Worm (Caenorhabditis elegans): ENCODE data around the gene Y43F8C.11.

Gene Y43F8C.11

DNA sequence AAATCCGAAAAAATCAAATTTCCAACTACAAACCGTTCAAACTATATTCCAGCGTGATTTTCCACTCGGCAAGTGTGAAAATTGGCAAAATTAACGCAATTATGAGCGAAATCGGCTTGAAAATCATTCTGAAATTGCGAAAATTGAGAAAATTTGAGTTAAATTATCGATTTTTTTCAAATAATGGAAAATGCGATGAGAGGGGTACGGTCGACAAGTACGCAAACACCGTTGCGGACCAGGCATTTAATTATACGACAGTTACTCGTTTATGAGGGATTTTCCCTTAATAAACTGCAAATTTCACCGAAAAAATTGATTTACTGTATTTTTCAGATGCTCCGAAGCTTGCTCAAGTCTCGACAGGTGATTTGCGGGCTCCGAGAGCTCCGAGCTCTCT, 26.2 kb upstream of the Y43F8C.11 start, which contains the start of the genes Y43F8C.7 and mrps-28 (continued):
- TF ChIP-seq nhr-237 (tag; optimal IDR thresholded peaks at IDR 0.05) = no peak
- peak; percentile 43 for TF ChIP-seq skn-1 (tag; optimal IDR thresholded peaks at IDR 0.05)
- peak; percentile 17 for TF ChIP-seq unc-130 (tag; optimal IDR thresholded peaks at IDR 0.05)
- TF ChIP-seq blmp-1 (tag; optimal IDR thresholded peaks at IDR 0.05) = peak; percentile 33
- peak; percentile 91 for TF ChIP-seq F16B12.6 (tag; optimal IDR thresholded peaks at IDR 0.05)
- no peak for TF ChIP-seq nhr-20 (tag; optimal IDR thresholded peaks at IDR 0.05)
- peak; percentile 66 for TF ChIP-seq nhr-47 (tag; optimal IDR thresholded peaks at IDR 0.05)
- TF ChIP-seq tbx-2 (tag; optimal IDR thresholded peaks at IDR 0.05) = peak; percentile 45
- TF ChIP-seq egl-13 (tag; optimal IDR thresholded peaks at IDR 0.05) = no peak
- TF ChIP-seq unc-98 (GFP tag; IDR thresholded peaks at IDR 0.05) = no peak
- peak; percentile 6 for TF ChIP-seq nhr-90 (tag; optimal IDR thresholded peaks at IDR 0.05; ENCODE audit: poor library complexity)
- peak; percentile 29 for TF ChIP-seq nhr-85 (tag)

DNA sequence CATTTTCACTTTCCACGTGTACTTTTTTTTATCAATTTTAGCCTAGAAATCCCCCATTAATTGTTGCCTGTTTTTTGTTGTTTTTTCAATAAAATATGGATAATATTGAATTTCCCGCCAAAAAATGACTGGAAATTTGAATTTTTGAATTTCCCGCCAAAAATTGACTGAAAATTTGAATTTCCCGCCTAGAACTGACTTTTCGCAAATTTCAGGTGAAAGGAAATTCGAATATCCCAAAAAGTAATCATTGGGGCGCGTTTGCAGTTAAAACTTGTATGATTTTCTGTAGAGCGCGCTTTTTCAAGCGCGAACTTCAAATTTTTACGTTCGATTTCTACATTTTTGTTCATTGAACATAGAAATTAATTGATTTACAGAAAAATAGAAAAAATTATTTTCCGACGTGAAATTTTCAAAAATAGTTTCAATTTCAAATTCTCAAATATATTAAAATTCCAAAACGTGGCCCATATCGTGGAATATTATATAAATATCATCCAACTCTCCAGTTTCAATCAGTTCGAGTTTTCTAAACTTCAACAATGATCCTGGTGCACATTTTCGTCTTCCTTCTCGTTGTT, 24.4 kb upstream of the Y43F8C.11 start, which contains the start of gene Y43F8C.9:
Y43F8C.9 (plus strand) TSS at position 534 of the 584 bp plus-strand sequence.
- TF ChIP-seq efl-1 (optimal IDR thresholded peaks at IDR 0.05) (no peak), efl-1 (GFP tag; optimal IDR thresholded peaks at IDR 0.05 in 1 of 2) (peak in 1 of 2 experiments; percentile 25), unc-130 (tag; optimal IDR thresholded peaks at IDR 0.05) (no peak)

DNA sequence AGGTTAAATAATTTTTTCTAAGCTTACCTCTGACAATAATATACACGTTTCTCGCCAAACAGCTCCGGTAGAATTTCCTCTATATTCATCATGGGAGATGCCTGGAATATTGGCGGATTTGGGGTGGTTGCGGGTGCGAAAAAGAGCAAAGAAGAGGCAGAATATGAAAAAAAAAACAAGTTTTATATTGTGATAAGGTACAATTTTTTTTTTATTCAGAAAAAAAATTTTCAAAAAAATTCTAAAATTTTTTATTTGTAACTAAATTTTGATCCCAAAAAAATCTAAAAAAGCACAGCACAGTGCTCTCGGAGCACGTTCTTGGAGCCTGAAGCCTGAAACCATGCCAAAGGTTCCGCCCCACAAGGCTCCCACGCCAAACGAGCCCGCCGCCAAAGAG, 14.9 kb upstream of the Y43F8C.11 start, which contains the start of gene dmd-3:
dmd-3 (minus strand) TSS at position 101 of the 400 bp plus-strand sequence.
- TF ChIP-seq alr-1 (tag; optimal IDR thresholded peaks at IDR 0.05; ENCODE audit: borderline replicate concordance) (no peak), mep-1 (tag; optimal IDR thresholded peaks at IDR 0.05) (no peak), grh-1 (GFP tag; IDR thresholded peaks at IDR 0.05) (no peak), ceh-8 (GFP tag; optimal IDR thresholded peaks at IDR 0.05) (no peak), vab-15 (tag; optimal IDR thresholded peaks at IDR 0.05) (no peak), F16B12.6 (tag; optimal IDR thresholded peaks at IDR 0.05) (no peak), nhr-12 (tag; optimal IDR thresholded peaks at IDR 0.05) (no peak), nhr-237 (tag; optimal IDR thresholded peaks at IDR 0.05) (no peak), pag-3 (tag; optimal IDR thresholded peaks at IDR 0.05; ENCODE audit: borderline replicate concordance, insufficient read depth) (no peak), hpl-2 (GFP tag; optimal IDR thresholded peaks at IDR 0.05) (no peak), ets-5 (GFP tag; IDR thresholded peaks at IDR 0.05) (no peak), irx-1 (tag; optimal IDR thresholded peaks at IDR 0.05) (no peak), rnt-1 (tag; optimal IDR thresholded peaks at IDR 0.05) (no peak), sptf-1 (tag; optimal IDR thresholded peaks at IDR 0.05) (no peak), unc-62 (GFP tag; optimal IDR thresholded peaks at IDR 0.05) (no peak), nhr-20 (tag; optimal IDR thresholded peaks at IDR 0.05) (no peak), isw-1 (GFP tag; IDR thresholded peaks at IDR 0.05) (no peak), ceh-63 (GFP tag; optimal IDR thresholded peaks at IDR 0.05) (no peak)

DNA sequence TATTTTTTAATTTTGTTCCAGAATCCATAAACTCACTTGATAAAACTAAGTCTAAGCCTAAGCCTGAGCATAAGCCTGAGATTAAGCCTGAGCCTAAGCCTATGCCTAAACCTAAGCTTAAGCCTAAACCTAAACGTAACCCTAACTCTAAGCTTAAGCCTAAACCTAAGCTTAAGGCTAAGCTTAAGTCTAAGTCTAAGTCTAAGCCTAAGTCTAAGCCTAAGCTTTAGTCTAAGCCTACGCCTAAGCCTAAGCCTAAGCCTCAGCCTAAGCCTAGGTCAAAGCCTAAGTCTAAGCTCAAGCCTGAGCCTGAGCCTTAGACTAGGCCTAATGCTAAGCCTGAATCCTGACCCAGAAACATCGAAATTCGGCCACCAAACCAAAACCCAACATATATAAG, 5.5 kb upstream of the Y43F8C.11 start:
- no peak for TF ChIP-seq ztf-11 (tag; optimal IDR thresholded peaks at IDR 0.05)
- TF ChIP-seq pag-3 (tag; optimal IDR thresholded peaks at IDR 0.05; ENCODE audit: borderline replicate concordance, insufficient read depth) = no peak
- no peak for TF ChIP-seq unc-98 (GFP tag; IDR thresholded peaks at IDR 0.05)
- no peak for TF ChIP-seq tbx-2 (tag; optimal IDR thresholded peaks at IDR 0.05)
- TF ChIP-seq lin-13 (GFP tag; optimal IDR thresholded peaks at IDR 0.05) = no peak
- no peak for TF ChIP-seq grh-1 (GFP tag; IDR thresholded peaks at IDR 0.05)
- no peak for TF ChIP-seq hlh-4 (tag; optimal IDR thresholded peaks at IDR 0.05)
- no peak for TF ChIP-seq fkh-10 (GFP tag; optimal IDR thresholded peaks at IDR 0.05)
- TF ChIP-seq lin-15B (tag; optimal IDR thresholded peaks at IDR 0.05) = no peak
- no peak for TF ChIP-seq ces-1 (GFP tag; optimal IDR thresholded peaks at IDR 0.05)
- no peak for TF ChIP-seq efl-1 (optimal IDR thresholded peaks at IDR 0.05)
- no peak for TF ChIP-seq efl-1 (GFP tag; optimal IDR thresholded peaks at IDR 0.05 in 1 of 2)
- TF ChIP-seq ceh-63 (GFP tag; optimal IDR thresholded peaks at IDR 0.05) = no peak
- no peak for TF ChIP-seq tlp-1 (tag; optimal IDR thresholded peaks at IDR 0.05)
- TF ChIP-seq C34B4.2 (tag; optimal IDR thresholded peaks at IDR 0.05) = no peak
- TF ChIP-seq nhr-85 (tag) = no peak
- no peak for TF ChIP-seq dsc-1 (tag; optimal IDR thresholded peaks at IDR 0.05)
- no peak for TF ChIP-seq mep-1 (tag; optimal IDR thresholded peaks at IDR 0.05)
- no peak for TF ChIP-seq jun-1 (tag; optimal IDR thresholded peaks at IDR 0.05)
- no peak for TF ChIP-seq lir-3 (tag; optimal IDR thresholded peaks at IDR 0.05; ENCODE audit: poor library complexity)
- TF ChIP-seq sptf-1 (tag; optimal IDR thresholded peaks at IDR 0.05) = no peak

Measured in whole organism, L1 larva.